Fruit fly (Drosophila melanogaster): Measurements from ENCODE around the gene tHMG1.
A peak's percentile ranks its signal among the peaks of the same experiment; 100 is the strongest.

The tHMG1 gene

DNA sequence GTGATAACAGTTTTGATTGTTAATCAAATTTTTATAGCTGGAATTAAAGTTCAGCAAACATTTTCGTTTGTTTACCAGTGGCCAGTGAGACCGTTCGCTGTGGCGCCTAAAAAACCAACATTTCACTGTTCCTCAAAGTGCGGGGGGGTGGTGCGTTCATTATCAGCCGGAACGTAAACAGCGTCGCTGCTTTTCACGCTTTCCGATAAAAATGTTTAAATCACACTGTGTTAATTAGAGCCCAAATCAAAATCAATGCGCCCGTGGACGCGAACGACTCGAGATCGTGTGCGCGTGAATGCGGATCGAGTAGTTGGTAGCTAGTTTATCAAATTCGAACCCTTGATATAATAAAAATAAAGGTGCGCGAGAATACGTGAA, 43.8 kb upstream of the tHMG1 start, which contains the start of gene CG34376:
Gene CG34376, plus strand, starts transcription at position 226 of the 381 bp plus-strand sequence.
- peak; percentile 3 for TF ChIP-seq h (GFP tag; optimal IDR thresholded peaks at IDR 0.05)
- TF ChIP-seq Hr83 (GFP tag; optimal IDR thresholded peaks at IDR 0.05; ENCODE audit: poor library complexity, severe bottlenecking) = peak; percentile 80
- TF ChIP-seq pan (optimal IDR thresholded peaks at IDR 0.05) = no peak
- no peak for TF ChIP-seq Rel (GFP tag; optimal IDR thresholded peaks at IDR 0.05)
- TF ChIP-seq Rel (tag; optimal IDR thresholded peaks at IDR 0.05) = peak; percentile 67
- peak; percentile 46 for TF ChIP-seq woc (GFP tag; optimal IDR thresholded peaks at IDR 0.05)
- TF ChIP-seq OdsH (GFP tag; optimal IDR thresholded peaks at IDR 0.05) = no peak
- peak; percentile 8 for TF ChIP-seq rgr (GFP tag; optimal IDR thresholded peaks at IDR 0.05)
- TF ChIP-seq Sp1 (GFP tag; optimal IDR thresholded peaks at IDR 0.05) = peak; percentile 8
- TF ChIP-seq psq (GFP tag; optimal IDR thresholded peaks at IDR 0.05) = peak; percentile 88
- TF ChIP-seq Dif (GFP tag; optimal IDR thresholded peaks at IDR 0.05; ENCODE audit: partially characterized antibody) = peak; percentile 36
- TF ChIP-seq usp (GFP tag; optimal IDR thresholded peaks at IDR 0.05) = no peak

- TF ChIP-seq OdsH (GFP tag; optimal IDR thresholded peaks at IDR 0.05) = no peak
These were observed 41.7 kb upstream of the tHMG1 start for dm6 chr3R:22449871-22450424.

DNA sequence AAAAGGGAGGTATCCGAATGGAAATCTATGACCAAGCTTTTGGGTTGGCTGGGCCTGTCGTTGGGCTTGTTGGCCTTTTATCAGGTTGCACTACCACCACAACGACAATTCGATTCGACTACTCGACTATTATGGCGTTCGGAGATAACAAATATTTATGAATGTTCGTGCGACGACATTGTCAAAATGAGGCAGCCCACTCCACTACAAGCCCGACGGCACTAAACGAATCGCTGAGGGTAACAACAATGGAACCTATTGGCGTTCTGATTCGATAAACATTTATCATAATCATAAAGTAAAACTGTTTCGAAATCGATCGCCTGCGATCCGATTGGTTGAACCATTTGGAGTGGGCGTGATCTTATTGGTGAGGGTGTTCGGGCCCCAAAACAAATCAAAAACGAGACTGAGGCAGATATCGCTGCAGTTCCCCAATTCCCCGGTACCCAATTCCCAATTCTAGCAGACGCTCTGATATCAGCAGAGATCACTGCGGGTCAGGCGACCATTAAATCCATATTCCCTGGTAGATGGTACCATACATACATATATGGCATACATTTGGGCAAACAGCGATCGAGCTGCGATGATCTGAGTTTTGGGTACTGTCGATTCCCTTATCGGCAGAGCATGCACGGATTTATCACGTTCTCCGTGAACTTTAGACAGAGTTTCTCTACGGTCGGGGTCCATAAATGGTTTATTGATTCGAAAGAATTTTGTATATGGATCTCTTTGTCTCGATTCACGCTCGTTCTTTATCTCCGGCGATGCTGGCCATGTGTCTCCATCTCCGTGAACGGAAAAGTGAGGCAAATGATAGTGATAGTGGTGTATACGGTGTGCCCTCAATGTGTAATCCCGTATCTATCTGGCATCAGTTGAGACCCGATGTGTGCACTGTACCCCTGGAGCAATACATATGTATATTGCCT, 37.0 kb upstream of the tHMG1 start:
- TF ChIP-seq usp (GFP tag; optimal IDR thresholded peaks at IDR 0.05) (no peak), lola (GFP tag; optimal IDR thresholded peaks at IDR 0.05) (no peak), CG9705 (GFP tag; optimal IDR thresholded peaks at IDR 0.05) (no peak), Sp1 (GFP tag; optimal IDR thresholded peaks at IDR 0.05) (no peak), Hnf4 (GFP tag; optimal IDR thresholded peaks at IDR 0.05) (no peak)

dm6 chr3R:22455335-22455985, 36.2 kb upstream of the tHMG1 start:
- TF ChIP-seq OdsH (GFP tag; optimal IDR thresholded peaks at IDR 0.05) (peak; percentile 2), lola (GFP tag; optimal IDR thresholded peaks at IDR 0.05) (no peak), foxo (GFP tag; optimal IDR thresholded peaks at IDR 0.05) (peak in 1 of 2 experiments; percentile 15), ey (GFP tag; optimal IDR thresholded peaks at IDR 0.05) (peak; percentile 4), fru (GFP tag; optimal IDR thresholded peaks at IDR 0.05) (peak; percentile 19)

DNA sequence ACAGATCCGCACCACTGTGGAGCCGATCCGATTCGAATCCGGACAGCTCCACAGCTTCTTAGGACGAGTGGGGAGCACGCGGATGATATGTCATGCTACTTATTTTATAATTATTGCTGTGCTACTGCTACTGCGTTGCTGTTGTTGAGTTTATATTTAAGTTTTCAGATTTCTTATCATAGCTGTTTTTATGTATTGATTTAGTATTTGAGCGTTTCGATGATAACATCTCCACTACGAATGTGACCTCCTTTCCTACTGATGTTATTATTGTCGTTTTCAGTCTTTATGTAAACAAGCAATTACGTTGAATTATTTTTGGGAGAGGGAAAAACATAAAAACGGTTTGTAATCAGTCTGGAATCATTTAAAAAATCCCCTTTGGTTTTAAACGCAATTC, 35.6 kb upstream of the tHMG1 start:
- TF ChIP-seq Rel (GFP tag; optimal IDR thresholded peaks at IDR 0.05) (no peak), Rel (tag; optimal IDR thresholded peaks at IDR 0.05) (peak; percentile 80), lola (GFP tag; optimal IDR thresholded peaks at IDR 0.05) (no peak), Mio (GFP tag; optimal IDR thresholded peaks at IDR 0.05) (no peak), dmrt93B (GFP tag; optimal IDR thresholded peaks at IDR 0.05) (no peak), HLH106 (tag; optimal IDR thresholded peaks at IDR 0.05) (no peak)

DNA sequence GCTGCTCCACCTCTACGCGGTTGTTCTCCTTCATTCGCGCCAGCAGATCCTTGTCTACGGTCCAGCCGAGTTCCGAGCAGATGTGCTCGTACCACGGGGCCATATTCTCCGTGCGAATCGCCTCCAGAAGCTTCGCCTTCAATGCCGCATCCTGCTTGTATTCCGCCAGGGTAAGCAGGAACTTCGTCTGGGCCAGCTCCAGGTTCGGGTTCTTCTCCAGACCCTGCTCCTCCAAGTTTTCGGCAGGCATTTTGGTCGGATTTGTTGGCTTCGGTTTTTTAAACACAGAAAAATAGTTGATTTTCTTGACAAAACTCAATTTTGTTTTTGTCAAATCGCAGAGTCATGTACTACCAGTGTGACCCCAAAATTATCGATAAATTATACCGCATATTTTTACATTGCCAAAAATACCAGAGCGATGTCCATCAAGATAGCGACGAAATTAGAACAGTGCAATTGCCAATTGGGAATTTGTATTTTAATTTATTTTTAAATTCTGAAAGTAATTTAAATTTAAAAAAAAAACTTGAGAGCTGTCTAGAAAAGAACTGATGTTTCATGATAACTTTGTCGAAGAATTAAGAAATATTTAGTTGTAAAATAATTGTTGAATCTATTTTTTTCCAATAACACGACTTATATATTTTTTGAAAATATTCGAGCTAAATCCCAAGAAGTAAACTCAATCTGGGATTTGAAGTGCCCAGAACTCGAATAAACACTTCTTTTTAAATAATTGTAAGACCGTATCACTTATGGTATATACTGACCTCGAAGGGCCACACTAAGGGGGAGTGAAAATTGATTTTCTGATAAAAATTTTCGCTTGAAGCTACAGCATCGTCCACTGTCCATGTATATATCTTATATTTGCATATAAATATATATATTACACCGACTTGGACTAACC, 29.7 kb upstream of the tHMG1 start, which contains the start of the genes Rpn7 and AP-2mu:
Gene Rpn7, minus strand, starts transcription at position 382 of the 913 bp plus-strand sequence.
Gene AP-2mu, plus strand, starts transcription at position 783 of the 913 bp plus-strand sequence.
- TF ChIP-seq usp (GFP tag; optimal IDR thresholded peaks at IDR 0.05) (no peak), Myc (optimal IDR thresholded peaks at IDR 0.05) (no peak), Mio (GFP tag; optimal IDR thresholded peaks at IDR 0.05) (no peak), CrebA (GFP tag; optimal IDR thresholded peaks at IDR 0.05; ENCODE audit: borderline replicate concordance) (no peak), h (GFP tag; optimal IDR thresholded peaks at IDR 0.05) (peak; percentile 28), HLH106 (tag; optimal IDR thresholded peaks at IDR 0.05) (no peak), foxo (GFP tag; optimal IDR thresholded peaks at IDR 0.05) (peak in 1 of 2 experiments; percentile 34), dsf (GFP tag; optimal IDR thresholded peaks at IDR 0.05; ENCODE audit: borderline replicate concordance) (no peak), CG32264 (GFP tag; optimal IDR thresholded peaks at IDR 0.05) (no peak), br (GFP tag; optimal IDR thresholded peaks at IDR 0.05) (no peak), Dif (GFP tag; optimal IDR thresholded peaks at IDR 0.05; ENCODE audit: partially characterized antibody) (no peak), Jra (GFP tag; optimal IDR thresholded peaks at IDR 0.05) (peak; percentile 51), Vsx2 (GFP tag; optimal IDR thresholded peaks at IDR 0.05; ENCODE audit: partially characterized antibody) (no peak), rgr (GFP tag; optimal IDR thresholded peaks at IDR 0.05) (no peak), sv (GFP tag; optimal IDR thresholded peaks at IDR 0.05) (no peak), tai (GFP tag; optimal IDR thresholded peaks at IDR 0.05) (no peak), lola (GFP tag; optimal IDR thresholded peaks at IDR 0.05) (no peak), GATAd (GFP tag; optimal IDR thresholded peaks at IDR 0.05) (no peak)
